Worm (Caenorhabditis elegans) whole organism, L2 larva: ENCODE results near the gene C04A11.1.

ENCODE experiments used
- F13H6.1 ChIP-seq: sonication (generic microtip); optimal IDR thresholded peaks from 2 replicates; lab custom pipeline; 2016; ENCODE audit warnings: missing genetic modification characterization, missing compliant biosample characterization
- ama-1 ChIP-seq: fragments of 150-350 bp; optimal IDR thresholded peaks from 2 replicates; lab custom pipeline; 2018; ENCODE audit warnings: inconsistent platforms
- ceh-82 ChIP-seq: fragments of 150-350 bp; optimal IDR thresholded peaks from 2 replicates; lab custom pipeline; 2014; ENCODE audit warnings: missing biosample characterization, missing genetic modification characterization
- elt-1 ChIP-seq: fragments of 150-350 bp; optimal IDR thresholded peaks from 2 replicates; lab custom pipeline; 2014; ENCODE audit warnings: missing biosample characterization, missing genetic modification characterization
- fos-1 ChIP-seq: fragments of 150-350 bp; optimal IDR thresholded peaks from 2 replicates; lab custom pipeline; 2014; ENCODE audit warnings: missing biosample characterization, missing genetic modification characterization
- mab-5 ChIP-seq: fragments of 150-350 bp; optimal IDR thresholded peaks from 2 replicates; lab custom pipeline; 2014; ENCODE audit warnings: missing biosample characterization, missing genetic modification characterization
- mbf-1 ChIP-seq: sonication (generic microtip); optimal IDR thresholded peaks from 2 replicates; lab custom pipeline; 2017; ENCODE audit warnings: missing biosample characterization, missing genetic modification characterization
- mdl-1 ChIP-seq, 2 experiments: fragments of 150-350 bp in 1 of 2; sonication (generic microtip) in 1 of 2; optimal IDR thresholded peaks; 2 replicates each; lab custom pipeline; 2017; ENCODE audit warnings: missing biosample characterization in 2 of 2, missing genetic modification characterization in 2 of 2
- nhr-11 ChIP-seq: fragments of 150-350 bp; optimal IDR thresholded peaks from 2 replicates; lab custom pipeline; 2014; ENCODE audit warnings: missing biosample characterization, missing genetic modification characterization
- nhr-12 ChIP-seq: fragments of 150-350 bp; optimal IDR thresholded peaks from 2 replicates; lab custom pipeline; 2014; ENCODE audit warnings: missing biosample characterization, missing genetic modification characterization
- snpc-4 ChIP-seq: fragments of 150-350 bp; optimal IDR thresholded peaks from 2 replicates; lab custom pipeline; 2014; ENCODE audit warnings: missing biosample characterization, missing genetic modification characterization
- ztf-11 ChIP-seq: sonication (generic microtip); optimal IDR thresholded peaks from 2 replicates; lab custom pipeline; 2017; ENCODE audit warnings: missing biosample characterization, missing genetic modification characterization
- ztf-4 ChIP-seq: fragments of 150-350 bp; optimal IDR thresholded peaks from 2 replicates; lab custom pipeline; 2014; ENCODE audit warnings: missing biosample characterization, missing genetic modification characterization

DNA sequence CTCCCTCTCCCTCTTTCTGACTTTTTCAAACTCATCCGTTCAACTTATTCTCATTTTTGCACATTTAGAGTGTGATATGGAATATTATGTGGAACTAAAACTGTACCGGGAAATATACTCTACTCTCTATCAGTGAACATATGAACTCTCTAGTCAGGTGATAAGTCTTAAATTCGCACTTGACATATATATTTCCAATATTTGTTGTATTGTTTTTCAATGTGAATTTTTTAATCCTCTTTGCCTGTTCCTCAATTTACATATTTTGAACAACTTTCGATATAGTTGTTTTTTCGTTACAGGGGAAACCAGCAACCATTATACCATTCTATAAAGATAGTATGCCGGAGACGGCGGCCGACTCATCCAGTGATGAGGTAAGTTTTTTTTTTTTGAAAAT, at the start of gene C04A11.1:
- no peak for TF ChIP-seq ztf-4 (tag; lab: Kevin White, UChicago)
- no peak for TF ChIP-seq snpc-4 (tag; lab: Kevin White, UChicago)
- no peak for TF ChIP-seq nhr-11
- TF ChIP-seq ztf-11 (tag; lab: Kevin White, UChicago), result no peak
- TF ChIP-seq fos-1 (tag; lab: Kevin White, UChicago), result no peak
- no peak for TF ChIP-seq ceh-82
- TF ChIP-seq mab-5 (tag; lab: Kevin White, UChicago), result no peak
- TF ChIP-seq nhr-12 (tag; lab: Kevin White, UChicago), result no peak
- no peak for TF ChIP-seq mdl-1 (tag; optimal IDR thresholded peaks at IDR 0.05; lab: Kevin White, UChicago)
- no peak for TF ChIP-seq ama-1
- no peak for TF ChIP-seq elt-1 (tag; lab: Kevin White, UChicago)
- TF ChIP-seq mbf-1, result no peak
- no peak for TF ChIP-seq F13H6.1 (tag; lab: Kevin White, UChicago)
